Fruit fly (Drosophila melanogaster): ENCODE measurements around the gene mts.

dm6 chr2L:7860739-7861138 lies 33.3 kb downstream of the mts start, which contains the start of gene TwdlE:
- TF ChIP-seq topi (GFP tag; optimal IDR thresholded peaks at IDR 0.05) (no peak), Met (GFP tag; optimal IDR thresholded peaks at IDR 0.05) (no peak), Gug (GFP tag; IDR thresholded peaks at IDR 0.05) (no peak), spab (GFP tag; optimal IDR thresholded peaks at IDR 0.05) (no peak)
